Worm (Caenorhabditis elegans) whole organism, L4 larva: ENCODE results near the gene nhr-223.
"Not testable (repeated sequence)": the region's sequence is repeated elsewhere in the genome, so short reads cannot be mapped to it uniquely, and the experiment has no call there.

ENCODE experiments used
- R02D3.7 ChIP-seq: fragments of 150-350 bp; sonication (generic microtip); optimal IDR thresholded peaks from 3 replicates; lab custom pipeline; 2014; ENCODE audit warnings: missing biosample characterization, missing genetic modification characterization
- Y48G9A.11 ChIP-seq: fragments of 200-800 bp; sonication (Bioruptor generic); IDR thresholded peaks from 2 replicates; pipeline ENCODE4 v1.3.6; 2022; ENCODE audit warnings: missing genetic modification reagents, missing genetic modification characterization, missing compliant biosample characterization
- Y75B8A.6 ChIP-seq: fragments of 200-800 bp; sonication (Bioruptor generic); IDR thresholded peaks from 2 replicates; pipeline ENCODE4 v1.3.6; 2022; ENCODE audit warnings: missing genetic modification reagents, missing genetic modification characterization, missing compliant biosample characterization
- ZK337.2 ChIP-seq: fragments of 200-800 bp; sonication (Bioruptor generic); IDR thresholded peaks from 2 replicates; pipeline ENCODE4 v1.3.6; 2022; ENCODE audit warnings: missing genetic modification reagents, missing genetic modification characterization, missing compliant biosample characterization
- aha-1 ChIP-seq: fragments of 150-350 bp; peaks from one replicate; lab custom pipeline; 2014; ENCODE audit warnings: missing biosample characterization, missing genetic modification characterization
- aly-2 ChIP-seq: sonication (generic microtip); optimal IDR thresholded peaks from 2 replicates; lab custom pipeline; 2018; ENCODE audit warnings: missing biosample characterization, missing genetic modification characterization
- arid-1 ChIP-seq: fragments of 200-800 bp; sonication (Bioruptor generic); conservative IDR thresholded peaks from 2 replicates; pipeline ENCODE4 v1.3.6; 2022; ENCODE audit warnings: missing genetic modification reagents, missing genetic modification characterization, missing compliant biosample characterization
- attf-4 ChIP-seq: sonication (generic microtip); optimal IDR thresholded peaks from 3 replicates; lab custom pipeline; 2017; ENCODE audit warnings: missing biosample characterization, missing genetic modification characterization
- ceh-20 ChIP-seq: fragments of 200-800 bp; sonication (Bioruptor generic); IDR thresholded peaks from 2 replicates; pipeline ENCODE4 v1.3.6; 2022; ENCODE audit warnings: missing genetic modification reagents, missing genetic modification characterization, missing compliant biosample characterization
- ceh-44 ChIP-seq: fragments of 200-800 bp; sonication (Bioruptor generic); IDR thresholded peaks from 2 replicates; pipeline ENCODE4 v1.3.6; 2022; ENCODE audit warnings: missing genetic modification reagents, missing genetic modification characterization, missing compliant biosample characterization
- ceh-62 ChIP-seq: sonication (generic microtip); optimal IDR thresholded peaks from 2 replicates; lab custom pipeline; 2017; ENCODE audit warnings: missing biosample characterization, missing genetic modification characterization
- ctbp-1 ChIP-seq: fragments of 200-800 bp; sonication (Bioruptor generic); IDR thresholded peaks from 2 replicates; pipeline ENCODE4 v1.3.6; 2022; ENCODE audit warnings: missing genetic modification reagents, missing genetic modification characterization, missing compliant biosample characterization
- daf-12 ChIP-seq: fragments of 150-350 bp; optimal IDR thresholded peaks from 2 replicates; lab custom pipeline; 2014; ENCODE audit warnings: missing biosample characterization, missing genetic modification reagents, missing genetic modification characterization
- dmd-6 ChIP-seq: fragments of 200-800 bp; sonication (Bioruptor generic); IDR thresholded peaks from 2 replicates; pipeline ENCODE4 v1.3.6; 2022; ENCODE audit warnings: missing genetic modification reagents, missing genetic modification characterization, missing compliant biosample characterization
- dmd-8 ChIP-seq: fragments of 200-800 bp; sonication (Bioruptor generic); IDR thresholded peaks from 2 replicates; pipeline ENCODE4 v1.3.6; 2022; ENCODE audit warnings: missing genetic modification characterization, missing compliant biosample characterization
- dve-1 ChIP-seq: sonication (generic microtip); optimal IDR thresholded peaks from 2 replicates; lab custom pipeline; 2017; ENCODE audit warnings: antibody characterized with exemption, mild to moderate bottlenecking, missing genetic modification characterization, missing compliant biosample characterization; ENCODE audit not compliant: insufficient read depth
- hlh-11 ChIP-seq: fragments of 200-800 bp; sonication (Bioruptor generic); optimal IDR thresholded peaks from 2 replicates; lab custom pipeline; 2018; ENCODE audit warnings: mild to moderate bottlenecking, missing genetic modification characterization, missing compliant biosample characterization
- hlh-30 ChIP-seq: sonication (generic microtip); optimal IDR thresholded peaks from 2 replicates; lab custom pipeline; 2017; ENCODE audit warnings: antibody characterized with exemption, mild to moderate bottlenecking, missing genetic modification characterization, missing compliant biosample characterization; ENCODE audit not compliant: insufficient read depth
- lin-1 ChIP-seq: fragments of 200-800 bp; sonication (Bioruptor generic); IDR thresholded peaks from 2 replicates; pipeline ENCODE4 v1.3.6; 2022; ENCODE audit warnings: missing genetic modification reagents, missing genetic modification characterization, missing compliant biosample characterization
- lsy-2 ChIP-seq, 2 experiments: fragments of 150-350 bp in 1 of 2; sonication (generic microtip) in 1 of 2; optimal IDR thresholded peaks; 2 replicates each; lab custom pipeline; 2014 to 2017; ENCODE audit warnings: missing biosample characterization in 2 of 2, missing genetic modification characterization in 2 of 2
- madf-5 ChIP-seq, 2 experiments: fragments of 200-800 bp; sonication (Bioruptor generic); IDR thresholded peaks; 2 replicates each; pipeline ENCODE4 v1.3.6; 2022; ENCODE audit warnings: missing compliant biosample characterization in 2 of 2, missing genetic modification characterization in 2 of 2
- mes-2 ChIP-seq: sonication (generic microtip); optimal IDR thresholded peaks from 2 replicates; lab custom pipeline; 2016; ENCODE audit warnings: missing genotype, mild to moderate bottlenecking, missing genetic modification characterization, missing compliant biosample characterization; ENCODE audit not compliant: poor library complexity, severe bottlenecking
- mxl-3 ChIP-seq: fragments of 200-800 bp; sonication (Bioruptor generic); optimal IDR thresholded peaks from 2 replicates; lab custom pipeline; 2018; ENCODE audit warnings: mild to moderate bottlenecking, missing genetic modification characterization, missing compliant biosample characterization
- nhr-11 ChIP-seq: fragments of 150-350 bp; optimal IDR thresholded peaks from 2 replicates; lab custom pipeline; 2014; ENCODE audit warnings: missing biosample characterization, missing genetic modification characterization
- nhr-111 ChIP-seq: fragments of 200-800 bp; sonication (Bioruptor generic); optimal IDR thresholded peaks from 2 replicates; lab custom pipeline; 2018; ENCODE audit warnings: mild to moderate bottlenecking, missing genetic modification characterization, missing compliant biosample characterization
- nhr-237 ChIP-seq: sonication (generic microtip); optimal IDR thresholded peaks from 2 replicates; lab custom pipeline; 2017; ENCODE audit warnings: missing biosample characterization, missing genetic modification characterization
- nhr-28 ChIP-seq: fragments of 150-350 bp; optimal IDR thresholded peaks from 2 replicates; lab custom pipeline; 2014; ENCODE audit warnings: missing biosample characterization, missing genetic modification characterization
- nhr-41 ChIP-seq: fragments of 200-800 bp; sonication (Bioruptor generic); IDR thresholded peaks from 2 replicates; pipeline ENCODE4 v1.3.6; 2022; ENCODE audit warnings: missing genetic modification reagents, missing genetic modification characterization, missing compliant biosample characterization
- nhr-6 ChIP-seq: fragments of 150-350 bp; optimal IDR thresholded peaks from 2 replicates; lab custom pipeline; 2014; ENCODE audit warnings: missing biosample characterization, missing genetic modification characterization
- php-3 ChIP-seq: fragments of 200-800 bp; sonication (Bioruptor generic); IDR thresholded peaks from 2 replicates; pipeline ENCODE4 v1.3.6; 2022; ENCODE audit warnings: missing genetic modification reagents, missing genetic modification characterization, missing compliant biosample characterization
- rbr-2 ChIP-seq: sonication (generic microtip); optimal IDR thresholded peaks from 2 replicates; lab custom pipeline; 2016; ENCODE audit warnings: missing genotype, missing genetic modification characterization, missing compliant biosample characterization
- set-16 ChIP-seq: fragments of 200-800 bp; sonication (Bioruptor generic); IDR thresholded peaks from 2 replicates; pipeline ENCODE4 v1.3.6; 2022; ENCODE audit warnings: missing genetic modification reagents, missing genetic modification characterization, missing compliant biosample characterization
- skn-1 ChIP-seq: fragments of 150-350 bp; optimal IDR thresholded peaks from 2 replicates; lab custom pipeline; 2014; ENCODE audit warnings: missing biosample characterization, missing genetic modification characterization
- spr-1 ChIP-seq: sonication (generic microtip); optimal IDR thresholded peaks from 2 replicates; lab custom pipeline; 2016; ENCODE audit warnings: mild to moderate bottlenecking, missing genetic modification characterization, missing compliant biosample characterization
- unc-130 ChIP-seq: sonication (generic microtip); optimal IDR thresholded peaks from 2 replicates; lab custom pipeline; 2016; ENCODE audit warnings: missing genetic modification reagents, missing genetic modification characterization, missing compliant biosample characterization
- zfp-3 ChIP-seq: fragments of 200-800 bp; sonication (Bioruptor generic); conservative IDR thresholded peaks from 2 replicates; pipeline ENCODE4 v1.3.6; 2022; ENCODE audit warnings: missing genetic modification reagents, missing genetic modification characterization, missing compliant biosample characterization
- zip-2 ChIP-seq: fragments of 150-350 bp; optimal IDR thresholded peaks from 2 replicates; lab custom pipeline; 2014; ENCODE audit warnings: missing biosample characterization, missing genetic modification characterization

The nhr-223 gene

DNA sequence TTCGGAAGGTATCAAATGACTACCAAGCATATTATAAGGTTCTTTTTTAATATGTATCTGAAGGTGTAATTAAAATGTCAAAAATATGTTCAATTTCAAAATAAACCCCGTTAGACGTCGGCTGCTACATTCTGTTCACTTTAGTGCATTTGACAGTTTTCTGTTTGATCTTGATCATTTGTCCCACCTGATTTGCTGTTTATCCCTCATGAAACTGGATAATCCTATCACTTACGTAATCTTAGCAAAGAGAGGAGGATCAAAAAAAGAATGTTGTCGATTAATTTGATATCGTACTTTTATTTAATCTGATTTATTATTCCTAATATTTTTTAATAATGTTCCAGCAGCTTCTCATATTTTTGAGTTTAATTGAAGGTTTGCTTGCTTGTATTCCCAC, 14.3 kb downstream of the nhr-223 start, which contains the start of gene F54B8.1:
Gene F54B8.1, plus strand, starts transcription at position 301 of the 400 bp plus-strand sequence.
- TF ChIP-seq ceh-20 (GFP tag; lab: Robert Waterston, UW) (no peak), ceh-62 (no peak), dmd-6 (GFP tag; lab: Robert Waterston, UW) (no peak), dmd-8 (no peak), rbr-2 (tag; lab: Kevin White, UChicago) (no peak), R02D3.7 (tag; lab: Kevin White, UChicago) (no peak), unc-130 (no peak), lsy-2 (tag; optimal IDR thresholded peaks at IDR 0.05; lab: Kevin White, UChicago) (no peak), daf-12 (tag; lab: Kevin White, UChicago) (no peak), nhr-11 (no peak), Y75B8A.6 (GFP tag; lab: Robert Waterston, UW) (no peak), skn-1 (no peak), ceh-44 (no peak), ctbp-1 (GFP tag; lab: Robert Waterston, UW) (no peak), nhr-111 (no peak), Y48G9A.11 (GFP tag; lab: Robert Waterston, UW) (no peak), arid-1 (GFP tag; lab: Robert Waterston, UW) (no peak), mes-2 (tag; lab: Kevin White, UChicago) (no peak)
- TF ChIP-seq, all 104 proteins: peak for 0

DNA sequence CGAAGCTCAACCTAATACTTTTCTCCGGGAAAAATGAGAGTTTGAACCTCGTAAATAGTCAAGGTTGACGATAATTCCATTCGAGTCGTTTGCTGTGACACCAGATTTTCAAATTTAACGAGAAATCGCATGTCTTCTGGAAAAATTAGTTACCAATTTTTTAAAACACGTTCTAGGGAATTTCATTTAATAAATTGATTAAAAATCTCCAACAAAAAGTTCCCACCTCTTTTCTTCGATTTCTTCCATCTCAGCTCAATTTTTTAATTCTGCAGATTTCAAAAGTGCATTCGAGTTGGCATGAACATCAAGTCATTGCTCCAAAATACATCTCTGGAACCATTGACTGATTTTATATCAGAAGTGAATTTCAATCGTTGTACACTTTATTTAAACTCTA, 15.8 kb downstream of the nhr-223 start, which contains the start of gene nhr-282:
Gene nhr-282, plus strand, starts transcription at position 301 of the 400 bp plus-strand sequence.
- TF ChIP-seq hlh-11 (tag; lab: Kevin White, UChicago); madf-5 (GFP tag; IDR thresholded peaks at IDR 0.05; lab: Robert Waterston, UW); dve-1 (tag; lab: Kevin White, UChicago): not testable (repeated sequence)

- TF ChIP-seq nhr-28 = peak; percentile 43
- no peak for TF ChIP-seq mes-2 (tag; lab: Kevin White, UChicago)
- TF ChIP-seq zfp-3 (GFP tag; lab: Robert Waterston, UW) = no peak
- TF ChIP-seq zip-2 = peak; percentile 71
- peak; percentile 31 for TF ChIP-seq mxl-3
- TF ChIP-seq php-3 (GFP tag; lab: Robert Waterston, UW) = no peak
- TF ChIP-seq dmd-6 (GFP tag; lab: Robert Waterston, UW) = peak; percentile 12; the same call in 1 of the 2 replicates
- no peak for TF ChIP-seq spr-1 (tag; lab: Kevin White, UChicago)
- no peak for TF ChIP-seq set-16
- TF ChIP-seq aha-1 (tag; lab: Kevin White, UChicago) = peak; percentile 32
- TF ChIP-seq nhr-41 (GFP tag; lab: Robert Waterston, UW) = no peak
- no peak for TF ChIP-seq nhr-6 (tag; lab: Kevin White, UChicago)
- no peak for TF ChIP-seq ZK337.2 (GFP tag; lab: Robert Waterston, UW)
- TF ChIP-seq hlh-30 (tag; lab: Kevin White, UChicago) = peak; percentile 24
- TF ChIP-seq attf-4 = no peak
- TF ChIP-seq lin-1 (GFP tag; lab: Robert Waterston, UW) = no peak
- no peak for TF ChIP-seq nhr-237 (tag; lab: Kevin White, UChicago)
- no peak for TF ChIP-seq aly-2 (tag; lab: Kevin White, UChicago)
- TF ChIP-seq, all 104 proteins: peak for 6
Observed at ce11 chrV:15815962-15816432, 19.8 kb downstream of the nhr-223 start, which contains the start of the genes fbxa-69 and F54B8.4. Gene fbxa-69, minus strand, starts transcription at chrV:15815971. Gene F54B8.4, plus strand, starts transcription at chrV:15816382.
